Fruit fly (Drosophila melanogaster): ENCODE results near the gene fusl.

fusl gene

DNA sequence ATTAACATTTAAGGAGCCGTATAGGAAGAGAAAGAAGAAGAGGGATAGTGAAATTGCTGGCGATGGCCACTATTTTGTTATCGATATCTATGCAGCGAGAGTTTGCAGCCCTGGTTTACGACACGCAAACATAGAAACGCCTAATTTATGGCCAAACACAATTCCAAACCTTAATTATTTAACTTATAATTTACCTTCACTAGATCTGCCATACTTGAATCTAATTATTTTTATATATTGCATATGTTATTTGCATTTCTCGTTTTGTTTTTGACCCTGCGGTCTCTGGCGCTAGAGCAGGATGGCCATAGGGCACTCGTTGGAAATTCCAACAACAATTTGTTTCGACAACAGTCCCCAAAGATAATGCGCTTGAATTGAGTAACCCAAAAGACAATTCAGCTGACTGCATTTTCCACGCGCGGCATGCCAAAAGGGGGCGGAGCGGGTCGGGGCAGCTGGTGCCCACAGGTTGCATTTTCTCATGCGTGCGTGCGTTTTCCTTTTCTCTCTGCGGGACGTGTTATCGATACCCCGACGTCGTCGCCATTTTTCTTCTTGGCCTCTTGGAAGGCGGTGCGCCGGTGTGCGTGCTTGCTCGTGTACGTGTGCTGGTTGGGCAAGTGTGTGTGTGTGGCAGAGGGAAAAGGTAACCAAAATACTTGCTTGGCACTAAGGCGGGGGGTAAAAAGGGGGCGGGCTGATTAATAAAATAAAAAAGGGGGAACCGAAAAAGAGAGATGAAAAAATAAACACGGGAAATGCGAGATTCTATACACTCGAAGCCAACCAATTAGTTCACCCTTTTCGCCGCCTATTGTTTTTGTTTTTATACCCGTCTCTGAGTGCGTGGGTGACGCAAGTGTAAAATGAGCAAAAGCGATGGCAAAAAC, 12.7 kb downstream of the fusl start:
- TF ChIP-seq CG8478 (optimal IDR thresholded peaks at IDR 0.05) (no peak), Dll (optimal IDR thresholded peaks at IDR 0.05) (peak; percentile 27)

DNA sequence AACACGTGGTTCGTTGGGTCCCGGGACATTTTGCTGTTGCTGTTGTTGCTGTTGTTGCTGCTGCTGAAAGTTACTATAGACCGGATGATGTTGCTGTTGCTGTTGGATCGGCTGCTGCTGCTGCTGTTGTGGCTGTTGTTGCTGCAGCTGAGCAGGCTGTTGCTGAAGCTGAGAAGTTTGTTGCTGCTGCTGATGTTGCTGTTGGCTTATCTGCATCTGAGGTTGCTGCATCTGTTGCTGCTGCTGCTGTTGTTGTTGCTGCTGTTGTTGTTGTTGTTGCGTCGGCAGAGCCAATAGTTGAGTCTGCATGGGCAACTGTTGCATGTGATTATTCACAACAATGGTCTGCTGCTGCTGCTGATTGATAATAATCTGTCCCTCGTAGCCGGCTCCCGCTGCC, 16.9 kb downstream of the fusl start:
- TF ChIP-seq Dll (optimal IDR thresholded peaks at IDR 0.05) (no peak), CG8478 (optimal IDR thresholded peaks at IDR 0.05) (no peak)

DNA sequence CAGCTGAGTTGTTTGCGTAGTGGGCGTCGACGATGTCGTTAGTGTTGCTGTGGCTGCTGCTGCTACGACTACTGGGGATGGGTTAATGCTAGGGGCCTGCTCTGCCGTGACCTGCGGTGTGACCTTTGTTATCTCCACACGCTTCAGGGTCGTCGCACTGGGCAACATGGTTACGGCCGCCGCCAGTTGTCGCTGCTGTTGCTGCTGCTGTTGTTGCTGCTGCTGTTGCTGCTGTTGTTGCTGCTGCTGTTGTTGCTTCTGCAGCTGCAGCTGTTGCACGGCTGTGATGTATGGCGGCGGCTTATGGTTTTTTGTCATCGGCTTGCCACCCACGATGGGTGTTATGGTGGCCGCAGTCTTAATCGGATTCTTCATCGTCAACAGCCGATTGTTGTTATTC, 17.8 kb downstream of the fusl start:
- no peak for TF ChIP-seq EcR (GFP tag; optimal IDR thresholded peaks at IDR 0.05)
- no peak for TF ChIP-seq CG8478 (optimal IDR thresholded peaks at IDR 0.05)
- no peak for TF ChIP-seq psq (optimal IDR thresholded peaks at IDR 0.05)
- TF ChIP-seq Dll (optimal IDR thresholded peaks at IDR 0.05): no peak
- no peak for TF ChIP-seq pan (optimal IDR thresholded peaks at IDR 0.05)
- TF ChIP-seq usp (GFP tag; optimal IDR thresholded peaks at IDR 0.05): no peak

DNA sequence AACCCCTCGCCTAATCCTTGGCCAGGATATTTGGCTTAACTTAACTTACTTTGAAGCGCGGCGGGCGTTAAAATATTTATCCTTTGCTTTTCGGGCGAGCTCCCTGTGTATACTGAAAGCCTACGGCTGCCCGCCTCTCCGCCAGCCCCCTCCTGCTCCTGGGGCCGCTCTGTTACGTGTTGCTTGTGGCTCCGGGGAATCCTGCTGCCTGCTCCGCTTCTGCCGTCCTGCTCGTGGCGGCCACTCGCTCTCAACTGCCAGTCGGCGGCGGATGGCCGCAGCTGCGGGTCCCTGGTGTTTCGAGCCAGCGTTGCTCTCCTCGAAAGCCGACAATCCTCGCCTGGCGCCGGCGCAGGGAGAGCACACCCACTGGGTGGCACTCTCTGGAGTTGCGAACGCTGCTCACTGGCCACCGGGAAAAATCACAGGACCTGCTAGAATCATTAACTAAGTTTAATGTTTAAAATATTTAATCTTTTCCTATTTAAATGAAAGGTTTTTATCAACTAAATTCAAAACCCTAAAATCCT, 23.2 kb downstream of the fusl start, which contains the start of gene CG14024:
CG14024 (minus strand) TSS at position 266 of the 530 bp plus-strand sequence.
- TF ChIP-seq Dll (optimal IDR thresholded peaks at IDR 0.05) (peak; percentile 44), usp (GFP tag; optimal IDR thresholded peaks at IDR 0.05) (no peak), CG8478 (optimal IDR thresholded peaks at IDR 0.05) (no peak), pan (optimal IDR thresholded peaks at IDR 0.05) (no peak), EcR (GFP tag; optimal IDR thresholded peaks at IDR 0.05) (no peak), psq (optimal IDR thresholded peaks at IDR 0.05) (no peak)

DNA sequence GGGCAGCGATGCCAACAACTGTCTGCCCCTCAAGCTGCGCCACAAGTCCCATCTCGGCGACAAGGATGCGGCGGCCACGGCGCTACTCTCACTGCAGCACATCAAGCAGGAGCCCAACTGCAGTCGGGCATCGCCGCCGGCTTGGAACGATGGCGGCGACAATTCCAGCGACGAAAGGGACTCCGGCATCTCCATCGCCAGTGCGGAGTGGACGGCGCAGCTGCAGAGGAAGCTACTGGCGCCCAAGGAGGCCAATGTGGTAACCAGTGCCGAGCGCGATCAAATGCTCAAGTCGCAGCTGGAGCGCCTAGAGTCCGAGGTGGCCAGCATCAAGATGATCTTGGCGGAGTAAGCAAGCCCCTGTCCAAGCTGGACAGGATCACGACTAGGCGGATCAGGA, 28.5 kb downstream of the fusl start:
- TF ChIP-seq pan (optimal IDR thresholded peaks at IDR 0.05) (no peak), Dll (optimal IDR thresholded peaks at IDR 0.05) (no peak), psq (optimal IDR thresholded peaks at IDR 0.05) (no peak), usp (GFP tag; optimal IDR thresholded peaks at IDR 0.05) (no peak), CG8478 (optimal IDR thresholded peaks at IDR 0.05) (no peak), EcR (GFP tag; optimal IDR thresholded peaks at IDR 0.05) (no peak)

DNA sequence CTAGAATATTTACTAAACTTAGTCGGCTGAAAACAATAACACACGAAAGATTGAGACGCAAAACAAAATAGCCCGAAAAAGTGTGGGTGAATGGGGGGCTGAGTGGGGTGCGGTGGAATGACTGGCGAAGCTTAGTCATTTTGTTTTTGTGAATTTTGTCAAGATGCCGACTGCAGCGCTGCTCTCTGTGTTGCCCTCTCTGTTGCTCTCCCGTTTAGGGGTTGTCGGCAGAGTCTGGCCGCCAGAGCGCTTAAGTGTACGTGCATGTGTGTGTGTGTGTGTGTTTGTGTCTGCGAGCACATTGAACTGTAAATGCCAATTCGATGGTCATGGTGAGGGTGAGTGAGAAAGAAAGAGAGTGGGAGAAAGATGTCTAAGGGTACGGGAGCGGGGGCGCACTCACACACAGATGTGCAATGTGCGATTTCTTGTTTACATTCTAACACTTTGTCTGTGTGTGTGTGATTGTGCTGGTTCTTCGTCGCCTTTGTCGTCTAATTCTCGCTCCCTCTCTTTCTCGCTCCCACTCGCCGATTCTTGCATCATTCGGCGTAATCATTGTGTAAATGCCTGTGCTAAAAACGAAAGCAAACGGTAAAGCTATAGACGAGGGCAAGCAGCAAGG, 31.4 kb downstream of the fusl start:
- TF ChIP-seq Dll (optimal IDR thresholded peaks at IDR 0.05): peak; percentile 87
- no peak for TF ChIP-seq usp (GFP tag; optimal IDR thresholded peaks at IDR 0.05)
- no peak for TF ChIP-seq CG8478 (optimal IDR thresholded peaks at IDR 0.05)

DNA sequence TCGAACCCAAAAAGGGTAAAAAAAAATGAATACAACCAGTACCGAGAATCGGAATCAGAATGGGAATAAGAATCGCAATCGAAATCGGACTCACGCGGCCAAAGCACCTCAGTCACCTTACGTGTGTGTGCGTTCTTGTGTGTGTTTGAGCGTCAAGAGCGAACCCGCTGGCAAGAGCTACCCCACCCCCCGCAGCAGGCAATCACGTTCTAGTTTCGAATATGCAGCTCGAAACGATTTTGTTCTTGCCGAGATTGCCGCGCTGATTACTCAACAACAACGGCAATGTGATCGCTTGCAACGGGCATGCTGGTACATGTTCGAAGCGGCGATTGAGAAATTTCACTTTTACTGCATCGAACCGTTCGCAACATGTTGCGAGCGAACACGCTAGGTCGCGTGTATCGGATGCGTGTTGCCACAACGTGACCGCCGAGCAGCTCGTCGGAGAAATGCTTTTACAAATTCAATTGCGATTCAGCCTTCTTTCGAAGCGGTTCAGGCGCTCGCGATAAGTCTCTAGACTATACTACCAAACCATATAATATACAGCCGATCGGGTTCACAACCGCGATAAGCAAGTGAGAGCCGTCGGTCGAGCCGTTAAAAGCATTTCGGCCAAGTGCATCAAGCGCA, 32.5 kb downstream of the fusl start:
- TF ChIP-seq Dll (optimal IDR thresholded peaks at IDR 0.05) (no peak), CG8478 (optimal IDR thresholded peaks at IDR 0.05) (no peak), usp (GFP tag; optimal IDR thresholded peaks at IDR 0.05) (no peak), EcR (GFP tag; optimal IDR thresholded peaks at IDR 0.05) (peak in 1 of 2 experiments; percentile 6), pan (optimal IDR thresholded peaks at IDR 0.05) (no peak)

DNA sequence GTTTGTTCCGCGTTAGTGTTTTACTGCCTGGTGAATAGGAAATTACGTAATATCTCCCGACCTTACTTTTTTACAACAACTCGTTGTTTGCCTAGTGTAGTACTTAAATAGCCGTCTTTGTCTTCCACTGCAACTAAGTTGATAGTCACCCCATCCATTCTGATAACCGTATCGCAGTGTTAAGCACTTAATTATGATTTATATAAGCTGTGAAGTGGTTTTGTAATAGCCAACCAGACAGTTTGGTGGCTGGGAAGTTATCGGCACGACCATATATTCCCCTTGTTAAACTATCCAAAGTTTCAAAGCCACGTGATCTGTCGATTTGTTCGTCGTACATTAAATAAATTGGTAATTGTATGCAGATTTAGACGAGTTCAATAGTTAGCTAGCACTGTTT, 33.5 kb downstream of the fusl start:
- TF ChIP-seq usp (GFP tag; optimal IDR thresholded peaks at IDR 0.05): no peak
- peak; percentile 34 for TF ChIP-seq pan (optimal IDR thresholded peaks at IDR 0.05)

DNA sequence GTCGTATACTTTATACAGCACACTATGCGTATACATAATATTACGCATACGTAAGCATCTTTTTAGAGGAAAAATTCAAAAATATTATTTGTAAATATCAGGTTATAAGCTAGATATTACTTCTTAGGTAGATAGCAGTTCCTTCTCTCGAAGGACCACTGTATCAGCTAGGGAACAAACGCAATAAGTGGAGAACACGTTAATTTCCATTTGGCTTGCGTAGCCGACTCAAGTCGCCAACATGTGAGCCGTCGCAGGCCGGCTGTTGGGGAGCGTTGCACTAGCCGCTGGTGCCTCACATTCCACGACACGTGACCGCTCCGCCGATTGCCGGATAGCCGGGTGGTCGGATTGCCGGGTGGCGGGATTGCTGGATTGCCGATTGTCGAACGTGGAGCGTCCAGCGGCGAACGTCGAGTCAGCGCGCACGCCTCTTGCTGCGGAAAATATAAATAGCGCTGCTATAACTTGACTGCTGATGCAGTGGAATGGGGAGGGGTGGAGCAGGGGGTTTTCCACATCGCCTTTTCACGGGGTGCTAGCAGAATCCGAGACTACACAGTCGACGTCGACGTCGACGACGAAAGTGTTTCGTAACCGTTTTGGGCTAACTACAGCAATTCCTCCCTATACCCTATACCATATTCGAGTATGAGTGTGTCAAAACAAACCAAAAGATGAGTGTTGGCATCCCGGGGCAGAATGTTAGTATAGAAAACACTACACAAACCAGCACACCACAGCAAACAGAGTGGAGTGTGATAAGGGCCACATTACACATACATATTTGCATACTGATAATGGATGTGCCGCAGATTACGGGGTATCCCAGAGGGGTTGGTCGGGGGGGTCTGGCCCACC, 34.6 kb downstream of the fusl start:
- no peak for TF ChIP-seq usp (GFP tag; optimal IDR thresholded peaks at IDR 0.05)
- peak; percentile 44 for TF ChIP-seq pan (optimal IDR thresholded peaks at IDR 0.05)
- no peak for TF ChIP-seq EcR (GFP tag; optimal IDR thresholded peaks at IDR 0.05)
- TF ChIP-seq psq (optimal IDR thresholded peaks at IDR 0.05): no peak
- no peak for TF ChIP-seq CG8478 (optimal IDR thresholded peaks at IDR 0.05)

DNA sequence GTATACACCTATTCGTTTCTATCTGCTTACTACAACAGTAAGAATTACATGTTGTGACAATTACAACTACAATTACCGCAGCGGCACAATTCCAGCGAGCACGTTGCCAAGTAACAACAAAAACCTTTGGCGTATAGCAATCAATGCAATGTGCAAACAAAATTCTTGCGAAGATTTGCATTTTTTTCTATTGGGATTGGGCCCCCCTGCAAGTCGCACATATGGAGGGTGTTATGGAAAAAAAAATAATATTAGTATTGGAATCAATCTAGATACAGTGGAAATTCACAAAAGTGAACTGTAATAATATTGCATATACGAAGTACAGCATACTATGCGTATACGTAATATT, 35.2 kb downstream of the fusl start:
- TF ChIP-seq Dll (optimal IDR thresholded peaks at IDR 0.05) (no peak), pan (optimal IDR thresholded peaks at IDR 0.05) (no peak), psq (optimal IDR thresholded peaks at IDR 0.05) (no peak), usp (GFP tag; optimal IDR thresholded peaks at IDR 0.05) (no peak), EcR (GFP tag; optimal IDR thresholded peaks at IDR 0.05) (no peak), CG8478 (optimal IDR thresholded peaks at IDR 0.05) (no peak)

DNA sequence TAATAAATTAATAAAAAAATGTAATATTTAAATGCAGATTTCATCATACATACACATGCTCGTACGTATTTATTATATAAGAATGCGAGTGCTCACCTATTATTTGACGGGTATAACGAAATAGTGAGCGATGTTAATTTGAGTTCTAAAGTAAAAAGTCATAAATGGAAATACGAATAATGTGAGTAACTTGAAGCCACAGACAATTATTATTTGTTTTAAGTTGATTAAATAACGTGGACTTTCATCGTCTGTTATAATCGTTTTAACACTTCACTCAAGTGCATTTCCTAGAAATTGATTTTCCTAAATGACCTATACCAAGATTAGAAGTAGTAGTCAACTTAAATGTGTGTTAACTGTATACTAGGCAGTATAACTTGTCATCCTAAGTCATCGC, 35.6 kb downstream of the fusl start:
- TF ChIP-seq pan (optimal IDR thresholded peaks at IDR 0.05): peak; percentile 53
- TF ChIP-seq Dll (optimal IDR thresholded peaks at IDR 0.05): no peak

Data from whole organism.